Fruit fly (Drosophila melanogaster) whole organism, embryonic: ENCODE measurements around the gene loaf.
A peak's percentile ranks its signal among the peaks of the same experiment; 100 is the strongest.

Experiments
- Abd-B ChIP-seq: fragments of 200-800 bp; sonication (Bioruptor generic); optimal IDR thresholded peaks from 2 replicates; lab custom pipeline; 2018; ENCODE audit warnings: missing biosample characterization, mild to moderate bottlenecking, missing genetic modification characterization, moderate library complexity
- Atf3 ChIP-seq: fragments of 200-800 bp; sonication (Bioruptor generic); optimal IDR thresholded peaks from 3 replicates; lab custom pipeline; 2016; ENCODE audit warnings: missing biosample characterization, missing genetic modification characterization
- B-H2 ChIP-seq: fragments of 200-800 bp; sonication (Bioruptor generic); optimal IDR thresholded peaks from 2 replicates; lab custom pipeline; 2018; ENCODE audit warnings: missing biosample characterization, mild to moderate bottlenecking, missing genetic modification characterization
- CG10267 ChIP-seq: fragments of 200-800 bp; sonication (Bioruptor generic); optimal IDR thresholded peaks from 2 replicates; lab custom pipeline; 2018; ENCODE audit warnings: missing biosample characterization, mild to moderate bottlenecking, missing genetic modification characterization, moderate library complexity
- CG10366 ChIP-seq: fragments of 200-800 bp; sonication (Bioruptor generic); IDR thresholded peaks from 2 replicates; pipeline ENCODE4 v1.3.6; 2022; ENCODE audit warnings: missing biosample characterization, missing genetic modification characterization
- CG10565 ChIP-seq: fragments of 200-800 bp; sonication (Bioruptor generic); optimal IDR thresholded peaks from 3 replicates; lab custom pipeline; 2016; ENCODE audit warnings: missing biosample characterization, mild to moderate bottlenecking, missing genetic modification characterization
- CG11247 ChIP-seq: fragments of 200-800 bp; sonication (Bioruptor generic); IDR thresholded peaks from 2 replicates; pipeline ENCODE4 v1.3.6; 2022; ENCODE audit warnings: missing biosample characterization, missing genetic modification characterization
- CG12104 ChIP-seq: fragments of 200-800 bp; sonication (Bioruptor generic); optimal IDR thresholded peaks from 3 replicates; lab custom pipeline; 2016; ENCODE audit warnings: missing biosample characterization, missing genetic modification characterization
- CG13894 ChIP-seq: fragments of 200-800 bp; sonication (Bioruptor generic); optimal IDR thresholded peaks from 3 replicates; lab custom pipeline; 2018; ENCODE audit warnings: missing biosample characterization, mild to moderate bottlenecking, missing genetic modification characterization, moderate library complexity
- CG14860 ChIP-seq: fragments of 200-800 bp; sonication (Bioruptor generic); IDR thresholded peaks from 3 replicates; pipeline ENCODE4 v1.3.6; 2022; ENCODE audit warnings: missing biosample characterization, missing genetic modification characterization; ENCODE audit not compliant: partially characterized antibody
- CG15514 ChIP-seq: fragments of 200-800 bp; sonication (Bioruptor generic); optimal IDR thresholded peaks from 3 replicates; lab custom pipeline; 2017; ENCODE audit warnings: missing biosample characterization, missing genetic modification characterization, mild to moderate bottlenecking, moderate library complexity, missing genetic modification reagents
- CG1792 ChIP-seq: fragments of 200-800 bp; sonication (Bioruptor generic); optimal IDR thresholded peaks from 2 replicates; lab custom pipeline; 2016; ENCODE audit warnings: missing biosample characterization, missing genetic modification characterization
- CG2129 ChIP-seq: fragments of 200-800 bp; sonication (Bioruptor generic); IDR thresholded peaks from 2 replicates; pipeline ENCODE4 v1.3.6; 2022; ENCODE audit warnings: missing biosample characterization, missing genetic modification characterization; ENCODE audit not compliant: partially characterized antibody
- CG32767 ChIP-seq: fragments of 200-800 bp; sonication (Bioruptor generic); IDR thresholded peaks from 2 replicates; pipeline ENCODE4 v1.3.6; 2022; ENCODE audit warnings: missing biosample characterization, missing genetic modification characterization
- CG34422 ChIP-seq: fragments of 200-800 bp; sonication (Bioruptor generic); IDR thresholded peaks from 3 replicates; pipeline ENCODE4 v1.3.6; 2022; ENCODE audit warnings: missing biosample characterization, missing genetic modification characterization
- CG3847 ChIP-seq: fragments of 200-800 bp; sonication (Bioruptor generic); IDR thresholded peaks from 2 replicates; pipeline ENCODE4 v1.3.6; 2022; ENCODE audit warnings: missing biosample characterization, missing genetic modification characterization
- CG4328 ChIP-seq: fragments of 200-800 bp; sonication (Bioruptor generic); optimal IDR thresholded peaks from 3 replicates; lab custom pipeline; 2017; ENCODE audit warnings: missing biosample characterization, missing genetic modification reagents, missing genetic modification characterization
- CG4854 ChIP-seq: fragments of 200-800 bp; sonication (Bioruptor generic); optimal IDR thresholded peaks from 2 replicates; lab custom pipeline; 2016; ENCODE audit warnings: missing biosample characterization, missing genetic modification characterization, inconsistent platforms
- CG5953 ChIP-seq: fragments of 200-800 bp; sonication (Bioruptor generic); IDR thresholded peaks from 2 replicates; pipeline ENCODE4 v1.3.6; 2022; ENCODE audit warnings: missing biosample characterization, missing genetic modification characterization
- CG6654 ChIP-seq: fragments of 200-800 bp; sonication (Bioruptor generic); optimal IDR thresholded peaks from 2 replicates; lab custom pipeline; 2017; ENCODE audit warnings: missing biosample characterization, mild to moderate bottlenecking, missing genetic modification characterization
- CG7745 ChIP-seq: fragments of 200-800 bp; sonication (Bioruptor generic); optimal IDR thresholded peaks from 2 replicates; lab custom pipeline; 2018; ENCODE audit warnings: missing biosample characterization, mild to moderate bottlenecking, missing genetic modification characterization, moderate library complexity
- CG7987 ChIP-seq: fragments of 200-800 bp; sonication (Bioruptor generic); optimal IDR thresholded peaks from 2 replicates; lab custom pipeline; 2018; ENCODE audit warnings: missing biosample characterization, mild to moderate bottlenecking, missing genetic modification characterization, moderate library complexity
- Camta ChIP-seq: fragments of 200-800 bp; sonication (Bioruptor generic); optimal IDR thresholded peaks from 2 replicates; lab custom pipeline; 2016; ENCODE audit warnings: missing biosample characterization, missing genetic modification characterization
- Dll ChIP-seq: fragments of 200-800 bp; sonication (Bioruptor generic); IDR thresholded peaks from 4 replicates; pipeline ENCODE4 v1.3.6; 2022; ENCODE audit warnings: missing biosample characterization, missing genetic modification characterization; ENCODE audit not compliant: partially characterized antibody
- Gug ChIP-seq: fragments of 200-800 bp; sonication (Bioruptor generic); IDR thresholded peaks from 4 replicates; pipeline ENCODE4 v1.3.6; 2022; ENCODE audit warnings: missing biosample characterization, missing genetic modification characterization
- Hr3 ChIP-seq: fragments of 200-800 bp; sonication (Bioruptor generic); optimal IDR thresholded peaks from 3 replicates; lab custom pipeline; 2016; ENCODE audit warnings: missing biosample characterization, missing genetic modification characterization
- Meics ChIP-seq: fragments of 200-800 bp; sonication (Bioruptor generic); optimal IDR thresholded peaks from 2 replicates; lab custom pipeline; 2017; ENCODE audit warnings: missing biosample characterization, mild to moderate bottlenecking, missing genetic modification characterization
- NC2β ChIP-seq: fragments of 200-800 bp; sonication (Bioruptor generic); optimal IDR thresholded peaks from 2 replicates; lab custom pipeline; 2016; ENCODE audit warnings: missing biosample characterization, missing genetic modification characterization
- Nf-YC ChIP-seq: fragments of 200-800 bp; optimal IDR thresholded peaks from 3 replicates; lab custom pipeline; 2019; ENCODE audit warnings: missing biosample characterization, mild to moderate bottlenecking, missing genetic modification characterization, moderate library complexity
- Sin3A ChIP-seq: fragments of >200 bp; optimal IDR thresholded peaks from 2 replicates; lab custom pipeline; 2018
- Sry-δ ChIP-seq: fragments of 200-800 bp; sonication (Bioruptor generic); optimal IDR thresholded peaks from 2 replicates; lab custom pipeline; 2016; ENCODE audit warnings: missing biosample characterization, missing genetic modification characterization
- cas ChIP-seq: fragments of 200-800 bp; sonication (Bioruptor generic); IDR thresholded peaks from 2 replicates; pipeline ENCODE4 v1.3.6; 2022; ENCODE audit warnings: missing biosample characterization, missing genetic modification characterization
- ftz-f1 ChIP-seq: fragments of 200-800 bp; sonication (Bioruptor generic); optimal IDR thresholded peaks from 2 replicates; lab custom pipeline; 2016; ENCODE audit warnings: missing biosample characterization, missing genetic modification characterization
- kah ChIP-seq: fragments of 200-800 bp; sonication (Bioruptor generic); optimal IDR thresholded peaks from 2 replicates; lab custom pipeline; 2018; ENCODE audit warnings: missing biosample characterization, mild to moderate bottlenecking, missing genetic modification characterization
- knrl ChIP-seq: fragments of 200-800 bp; sonication (Bioruptor generic); IDR thresholded peaks from 3 replicates; pipeline ENCODE4 v1.3.6; 2022; ENCODE audit warnings: missing biosample characterization, missing genetic modification characterization; ENCODE audit not compliant: partially characterized antibody
- lilli ChIP-seq: fragments of 200-800 bp; sonication (Bioruptor generic); optimal IDR thresholded peaks from 3 replicates; lab custom pipeline; 2016; ENCODE audit warnings: missing biosample characterization, missing genetic modification characterization
- luna ChIP-seq: fragments of 200-800 bp; sonication (Bioruptor generic); optimal IDR thresholded peaks from 2 replicates; lab custom pipeline; 2016; ENCODE audit warnings: missing biosample characterization, missing genetic modification characterization
- nau ChIP-seq: fragments of 200-800 bp; sonication (Bioruptor generic); optimal IDR thresholded peaks from 3 replicates; lab custom pipeline; 2017; ENCODE audit warnings: missing biosample characterization, mild to moderate bottlenecking, missing genetic modification characterization, missing genetic modification reagents
- nom ChIP-seq: fragments of 200-800 bp; sonication (Bioruptor generic); optimal IDR thresholded peaks from 2 replicates; lab custom pipeline; 2017; ENCODE audit warnings: missing biosample characterization, missing genetic modification characterization, mild to moderate bottlenecking, moderate library complexity, missing genetic modification reagents
- odd ChIP-seq: fragments of 200-800 bp; sonication (Bioruptor generic); optimal IDR thresholded peaks from 2 replicates; lab custom pipeline; 2017; ENCODE audit warnings: missing biosample characterization, mild to moderate bottlenecking, missing genetic modification characterization
- org-1 ChIP-seq: fragments of 200-800 bp; sonication (Bioruptor generic); optimal IDR thresholded peaks from 2 replicates; lab custom pipeline; 2017; ENCODE audit warnings: missing biosample characterization, missing genetic modification characterization
- p53 ChIP-seq: fragments of 200-800 bp; sonication (Bioruptor generic); optimal IDR thresholded peaks from 2 replicates; lab custom pipeline; 2016; ENCODE audit warnings: missing biosample characterization, missing genetic modification characterization
- psq ChIP-seq: fragments of 200-800 bp; sonication (Bioruptor generic); optimal IDR thresholded peaks from 2 replicates; lab custom pipeline; 2017; ENCODE audit warnings: missing biosample characterization, missing genetic modification characterization
- pzg ChIP-seq: fragments of 200-800 bp; sonication (Bioruptor generic); optimal IDR thresholded peaks from 3 replicates; lab custom pipeline; 2018; ENCODE audit warnings: missing biosample characterization, mild to moderate bottlenecking, missing genetic modification characterization, moderate library complexity
- run ChIP-seq: fragments of 200-800 bp; sonication (Bioruptor generic); optimal IDR thresholded peaks from 3 replicates; lab custom pipeline; 2018; ENCODE audit warnings: missing biosample characterization, mild to moderate bottlenecking, missing genetic modification characterization
- sisA ChIP-seq: fragments of 200-800 bp; sonication (Bioruptor generic); IDR thresholded peaks from 2 replicates; pipeline ENCODE4 v1.3.6; 2022; ENCODE audit warnings: missing biosample characterization, missing genetic modification characterization
- sr ChIP-seq: fragments of 200-800 bp; sonication (Bioruptor generic); IDR thresholded peaks from 3 replicates; pipeline ENCODE4 v1.3.6; 2022; ENCODE audit warnings: missing biosample characterization, missing genetic modification characterization
- tgo ChIP-seq: fragments of 200-800 bp; sonication (Bioruptor generic); IDR thresholded peaks from 3 replicates; pipeline ENCODE4 v1.3.6; 2022; ENCODE audit warnings: missing biosample characterization, missing genetic modification characterization
- tna ChIP-seq: fragments of 200-800 bp; sonication (Bioruptor generic); IDR thresholded peaks from 2 replicates; pipeline ENCODE4 v1.3.6; 2022; ENCODE audit warnings: missing biosample characterization, missing genetic modification characterization; ENCODE audit not compliant: partially characterized antibody
- wor ChIP-seq: fragments of 200-800 bp; sonication (Bioruptor generic); IDR thresholded peaks from 2 replicates; pipeline ENCODE4 v1.3.6; 2022; ENCODE audit warnings: missing biosample characterization, missing genetic modification characterization
- yki ChIP-seq: fragments of >200 bp; optimal IDR thresholded peaks from 3 replicates; lab custom pipeline; 2018

Gene loaf

DNA sequence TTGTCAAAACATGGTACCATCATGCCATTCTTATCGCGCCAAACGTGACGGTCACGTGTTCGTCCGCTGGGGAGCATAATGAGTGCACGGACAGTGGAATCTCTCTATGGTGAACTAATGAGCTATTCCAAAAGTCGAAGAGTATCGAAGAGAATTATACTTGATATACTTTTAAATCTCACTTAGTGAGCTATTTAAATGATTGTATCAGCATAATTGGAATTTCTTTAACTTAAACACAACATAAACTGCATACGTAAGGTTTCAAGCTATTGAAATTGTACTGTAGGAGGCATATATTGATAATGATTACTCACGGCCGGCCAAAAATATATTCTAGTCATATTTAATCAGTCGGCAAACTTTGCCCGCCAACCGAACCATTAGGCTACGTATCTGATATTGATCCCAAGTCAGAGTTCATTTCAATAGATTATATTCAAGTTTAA lies 44.5 kb downstream of the loaf start (continued):
- TF ChIP-seq sr (GFP tag; lab: Robert Waterston, UW) (no peak), tna (GFP tag; lab: Robert Waterston, UW) (no peak), nom (no peak), B-H2 (no peak), CG11247 (GFP tag; lab: Robert Waterston, UW) (peak; percentile 40; the same call in 1 of the 2 replicates), Meics (GFP tag; lab: Kevin White, UChicago) (no peak), Hr3 (GFP tag; lab: Kevin White, UChicago) (no peak), NC2β (GFP tag; lab: Kevin White, UChicago) (no peak), Camta (GFP tag; lab: Kevin White, UChicago) (no peak), wor (GFP tag; lab: Robert Waterston, UW) (no peak), CG4328 (GFP tag; lab: Kevin White, UChicago) (no peak), CG15514 (GFP tag; lab: Kevin White, UChicago) (no peak), run (tag; lab: Kevin White, UChicago) (no peak), CG10366 (GFP tag; lab: Robert Waterston, UW) (no peak; the same call in 1 of the 2 replicates), Atf3 (no peak), kah (GFP tag; lab: Kevin White, UChicago) (no peak), CG6654 (no peak), Gug (no peak), pzg (no peak), nau (no peak), CG3847 (GFP tag; lab: Robert Waterston, UW) (no peak), CG1792 (GFP tag; lab: Kevin White, UChicago) (no peak), p53 (no peak), CG2129 (no peak), CG7987 (GFP tag; lab: Kevin White, UChicago) (peak; percentile 96), Sry-δ (GFP tag; lab: Kevin White, UChicago) (no peak), yki (lab: Kevin White, UChicago) (no peak), sisA (GFP tag; lab: Robert Waterston, UW) (no peak; the same call in 1 of the 2 replicates), CG32767 (GFP tag; lab: Robert Waterston, UW) (0 out of 2 replicates have a peak, but pooled peaks have one; percentile 8), CG4854 (GFP tag; lab: Kevin White, UChicago) (no peak), luna (GFP tag; lab: Kevin White, UChicago) (peak; percentile 9), Abd-B (no peak), Dll (GFP tag; lab: Robert Waterston, UW) (no peak), knrl (GFP tag; lab: Robert Waterston, UW) (no peak), Sin3A (lab: Kevin White, UChicago) (no peak), CG12104 (GFP tag; lab: Kevin White, UChicago) (no peak), ftz-f1 (no peak), lilli (GFP tag; lab: Kevin White, UChicago) (peak; percentile 19), CG5953 (no peak), odd (GFP tag; lab: Kevin White, UChicago) (no peak), psq (no peak), CG13894 (tag; lab: Kevin White, UChicago) (no peak), cas (GFP tag; lab: Robert Waterston, UW) (no peak), org-1 (peak; percentile 16), CG14860 (GFP tag; lab: Robert Waterston, UW) (no peak), Nf-YC (tag; lab: Kevin White, UChicago) (no peak), CG7745 (tag; lab: Kevin White, UChicago) (no peak), tgo (GFP tag; lab: Robert Waterston, UW) (peak; percentile 35; the same call in 1 of the 3 replicates), CG10267 (no peak), CG10565 (GFP tag; lab: Kevin White, UChicago) (no peak), CG34422 (no peak)
